Worm (Caenorhabditis elegans) whole organism, young adult: ENCODE results near the gene ccar-1.

ENCODE experiments used
- egl-18 ChIP-seq: fragments of 200-800 bp; sonication (Bioruptor generic); IDR thresholded peaks from 2 replicates; pipeline ENCODE4 v1.3.6; 2022; ENCODE audit warnings: missing genetic modification reagents, missing genetic modification characterization, missing compliant biosample characterization
- xnd-1 ChIP-seq: sonication (generic microtip); optimal IDR thresholded peaks from 2 replicates; lab custom pipeline; 2016; ENCODE audit warnings: missing genotype, missing genetic modification reagents, missing genetic modification characterization, missing compliant biosample characterization
- ztf-25 ChIP-seq: fragments of 200-800 bp; sonication (Bioruptor generic); IDR thresholded peaks from 2 replicates; pipeline ENCODE4 v1.3.6; 2022; ENCODE audit warnings: missing genetic modification reagents, missing genetic modification characterization, missing compliant biosample characterization

ce11 chrIV:14071466-14071865 lies at the start of gene ccar-1:
- TF ChIP-seq egl-18 (GFP tag; lab: Robert Waterston, UW), result no peak
- TF ChIP-seq xnd-1 (tag; lab: Kevin White, UChicago), result no peak
- no peak for TF ChIP-seq ztf-25 (GFP tag; lab: Robert Waterston, UW)
